Worm (Caenorhabditis elegans): ENCODE results near the gene ZK1307.1.

ZK1307.1 gene

DNA sequence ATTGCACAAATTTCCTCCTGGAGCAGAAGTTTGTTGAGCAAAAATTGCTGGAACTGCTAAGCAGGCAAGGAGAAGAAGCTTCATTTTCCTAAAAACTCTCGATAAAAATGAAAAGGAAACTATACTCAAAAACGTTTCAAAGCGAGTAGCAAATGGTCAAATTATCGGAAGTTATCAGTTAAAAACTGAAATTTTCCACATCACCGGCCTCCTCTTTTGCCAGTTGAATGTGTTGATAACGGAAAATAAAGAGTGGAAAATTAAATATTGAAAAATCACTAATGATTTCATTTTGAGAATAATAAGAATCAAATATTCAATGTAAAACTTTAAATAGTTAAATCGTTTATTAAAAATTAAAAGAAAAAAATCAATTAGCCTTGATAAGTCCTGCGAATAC is 3.5 kb upstream of the ZK1307.1 start, which contains the start of gene ZK1320.2 (continued):
- TF ChIP-seq unc-62 (GFP tag; optimal IDR thresholded peaks at IDR 0.05 in 1 of 2) (no peak), unc-62 (tag; optimal IDR thresholded peaks at IDR 0.05) (no peak), egl-27 (tag; optimal IDR thresholded peaks at IDR 0.05) (no peak), aly-2 (tag; optimal IDR thresholded peaks at IDR 0.05) (no peak), nhr-28 (tag; optimal IDR thresholded peaks at IDR 0.05) (peak; percentile 55)

DNA sequence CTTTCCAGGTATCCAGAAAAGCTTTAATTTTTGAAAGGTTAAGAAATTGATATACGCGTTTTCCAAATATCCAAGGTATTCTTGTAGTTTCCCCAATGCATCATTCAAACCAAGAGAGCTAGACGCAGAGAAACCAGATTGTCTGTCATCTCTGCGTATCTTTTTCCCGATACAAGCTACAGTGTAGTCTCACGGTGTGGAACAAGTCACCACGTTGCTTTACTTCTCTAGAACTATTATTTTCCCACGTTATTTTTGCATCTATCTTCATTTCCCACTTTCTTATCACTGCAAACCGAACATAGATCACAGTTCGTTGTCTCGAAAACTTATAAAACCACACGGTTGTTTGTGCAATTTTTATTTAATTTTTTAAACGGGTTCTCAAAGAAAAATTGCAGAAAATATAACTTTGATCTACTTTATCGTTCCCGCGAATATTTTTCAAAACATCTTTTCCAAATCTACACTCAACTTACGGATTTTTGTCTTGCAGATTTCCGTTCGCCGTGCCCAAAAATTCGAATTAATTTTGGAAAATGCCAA is 903 bp upstream of the ZK1307.1 start, which contains the start of gene gstk-1:
gstk-1 (plus strand) TSS at position 496 of the 546 bp plus-strand sequence.
- no peak for TF ChIP-seq F37D6.2 (tag; optimal IDR thresholded peaks at IDR 0.05)
- TF ChIP-seq dmd-8 (GFP tag; IDR thresholded peaks at IDR 0.05) = 0 out of 2 replicates have a peak, but pooled peaks have one; percentile 25
- peak; percentile 2 for TF ChIP-seq aha-1 (tag)
- peak; percentile 55; the same call in 1 of the 2 replicates for TF ChIP-seq php-3 (GFP tag; IDR thresholded peaks at IDR 0.05)
- TF ChIP-seq lin-39 (tag; optimal IDR thresholded peaks at IDR 0.05) = no peak
- TF ChIP-seq daf-16 (GFP tag; optimal IDR thresholded peaks at IDR 0.05) = no peak
- TF ChIP-seq daf-16 (tag; optimal IDR thresholded peaks at IDR 0.05) = peak; percentile 65
- TF ChIP-seq mep-1 (tag; optimal IDR thresholded peaks at IDR 0.05) = peak; percentile 30
- TF ChIP-seq lin-13 (GFP tag; optimal IDR thresholded peaks at IDR 0.05) = peak; percentile 84
- peak; percentile 62 for TF ChIP-seq nhr-28 (tag; optimal IDR thresholded peaks at IDR 0.05)
- no peak for TF ChIP-seq nhr-76 (tag; optimal IDR thresholded peaks at IDR 0.05)
- peak; percentile 47; the same call in 1 of the 2 replicates for TF ChIP-seq ceh-20 (GFP tag; IDR thresholded peaks at IDR 0.05)
- peak; percentile 90 for TF ChIP-seq dmd-6 (GFP tag; IDR thresholded peaks at IDR 0.05)
- peak; percentile 16 for TF ChIP-seq T20F7.1 (GFP tag; optimal IDR thresholded peaks at IDR 0.05)
- no peak for TF ChIP-seq unc-130 (GFP tag; optimal IDR thresholded peaks at IDR 0.05)
- peak; percentile 68 for TF ChIP-seq hlh-11 (tag; optimal IDR thresholded peaks at IDR 0.05)
- no peak for TF ChIP-seq ZK546.5 (tag; optimal IDR thresholded peaks at IDR 0.05)
- no peak for TF ChIP-seq tag-97 (GFP tag; IDR thresholded peaks at IDR 0.05)
- peak in 1 of 2 experiments; percentile 3 for TF ChIP-seq unc-62 (GFP tag; optimal IDR thresholded peaks at IDR 0.05 in 1 of 2)
- TF ChIP-seq unc-62 (tag; optimal IDR thresholded peaks at IDR 0.05) = no peak
- peak; percentile 58 for TF ChIP-seq dve-1 (tag; optimal IDR thresholded peaks at IDR 0.05; ENCODE audit: insufficient read depth)
- peak; percentile 98 for TF ChIP-seq mxl-3 (GFP tag; optimal IDR thresholded peaks at IDR 0.05)
- TF ChIP-seq Y75B8A.6 (GFP tag; IDR thresholded peaks at IDR 0.05) = no peak
- TF ChIP-seq nhr-102 (tag; optimal IDR thresholded peaks at IDR 0.05) = peak; percentile 36
- peak in 1 of 2 experiments; percentile 60 for TF ChIP-seq mdl-1 (tag; optimal IDR thresholded peaks at IDR 0.05)
- peak; percentile 22 for TF ChIP-seq pqm-1 (tag; optimal IDR thresholded peaks at IDR 0.05)
- peak; percentile 67 for TF ChIP-seq nhr-48 (tag; optimal IDR thresholded peaks at IDR 0.05)

DNA sequence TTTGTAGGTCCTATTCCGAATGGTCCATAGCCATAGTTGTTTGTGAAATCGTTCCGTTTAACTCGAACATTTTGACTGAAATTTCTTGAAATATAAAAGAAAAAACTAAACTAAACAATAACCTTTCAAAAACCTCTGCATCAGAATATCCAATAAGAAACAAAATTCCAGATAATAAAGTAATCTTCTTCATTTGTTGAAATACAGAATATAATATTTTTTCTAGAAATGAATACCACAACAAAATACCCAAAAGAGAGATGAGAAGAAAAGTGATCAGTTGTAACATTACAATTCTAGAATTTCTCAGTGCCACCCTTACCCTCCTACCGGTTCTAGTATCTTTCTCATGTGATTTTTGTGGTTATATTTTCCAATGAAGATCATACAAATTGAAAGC is 1.7 kb downstream of the ZK1307.1 start, which contains the start of gene ZK1307.2:
ZK1307.2 (minus strand) TSS at position 274 of the 400 bp plus-strand sequence.
- TF ChIP-seq nhr-76 (tag; optimal IDR thresholded peaks at IDR 0.05) = no peak
- TF ChIP-seq unc-62 (GFP tag; optimal IDR thresholded peaks at IDR 0.05 in 1 of 2) = peak in 1 of 2 experiments; percentile 93
- TF ChIP-seq unc-62 (tag; optimal IDR thresholded peaks at IDR 0.05) = no peak

- no peak for TF ChIP-seq nhr-41 (GFP tag; IDR thresholded peaks at IDR 0.05)
- no peak for TF ChIP-seq set-16 (GFP tag; IDR thresholded peaks at IDR 0.05)
- no peak for TF ChIP-seq Y5F2A.4 (GFP tag; optimal IDR thresholded peaks at IDR 0.05)
- no peak for TF ChIP-seq php-3 (GFP tag; IDR thresholded peaks at IDR 0.05)
- TF ChIP-seq arid-1 (GFP tag; conservative IDR thresholded peaks at IDR 0.05) = no peak
- TF ChIP-seq fos-1 (tag; optimal IDR thresholded peaks at IDR 0.05) = no peak
- TF ChIP-seq mes-2 (tag; optimal IDR thresholded peaks at IDR 0.05; ENCODE audit: poor library complexity, severe bottlenecking) = no peak
- no peak for TF ChIP-seq dmd-6 (GFP tag; IDR thresholded peaks at IDR 0.05)
- no peak for TF ChIP-seq ceh-82 (tag; optimal IDR thresholded peaks at IDR 0.05)
- TF ChIP-seq lir-3 (tag; optimal IDR thresholded peaks at IDR 0.05) = no peak
- TF ChIP-seq madf-9 (GFP tag; conservative IDR thresholded peaks at IDR 0.05) = no peak
- no peak for TF ChIP-seq unc-62 (GFP tag; optimal IDR thresholded peaks at IDR 0.05 in 1 of 2)
- no peak for TF ChIP-seq unc-62 (tag; optimal IDR thresholded peaks at IDR 0.05)
- TF ChIP-seq nhr-6 (tag; optimal IDR thresholded peaks at IDR 0.05) = no peak
- no peak for TF ChIP-seq aha-1 (tag)
- no peak for TF ChIP-seq ama-1 (optimal IDR thresholded peaks at IDR 0.05)
- TF ChIP-seq hlh-11 (tag; optimal IDR thresholded peaks at IDR 0.05) = no peak
- no peak for TF ChIP-seq lin-13 (GFP tag; optimal IDR thresholded peaks at IDR 0.05)
- no peak for TF ChIP-seq ceh-44 (GFP tag; IDR thresholded peaks at IDR 0.05)
Observed at ce11 chrII:9652919-9653318, 2.5 kb downstream of the ZK1307.1 start, which contains the start of gene ZK1307.3. ZK1307.3 (minus strand) TSS chrII:9653019.
